Worm (Caenorhabditis elegans): ENCODE data around the gene zmp-3.

DNA sequence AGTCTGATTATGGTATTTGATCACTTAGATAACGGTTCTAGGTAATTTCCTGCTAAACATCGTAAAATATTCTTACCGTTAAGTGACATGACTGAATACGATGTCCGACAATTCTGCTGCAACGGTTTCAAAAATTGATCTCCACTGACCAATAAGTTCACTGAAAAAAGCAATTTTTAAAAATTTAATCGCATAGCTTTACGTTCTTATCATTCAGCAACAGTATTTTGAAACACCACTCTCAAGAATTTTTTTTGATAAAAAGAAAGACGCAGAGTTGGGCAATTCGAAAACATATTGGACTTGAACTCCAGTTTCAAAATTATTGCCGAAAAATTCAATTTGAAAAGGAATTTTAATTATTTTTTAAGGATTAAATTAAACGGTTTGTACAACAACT is 18.1 kb upstream of the zmp-3 start, which contains the start of gene C31B8.12:
- TF ChIP-seq hnd-1 (tag; optimal IDR thresholded peaks at IDR 0.05) (no peak), ama-1 (optimal IDR thresholded peaks at IDR 0.05) (no peak), tra-4 (tag; optimal IDR thresholded peaks at IDR 0.05) (no peak), sea-1 (GFP tag; conservative IDR thresholded peaks at IDR 0.05) (no peak), aly-1 (tag; optimal IDR thresholded peaks at IDR 0.05) (no peak), B0310.2 (tag; optimal IDR thresholded peaks at IDR 0.05) (no peak), tbx-37 (GFP tag; conservative IDR thresholded peaks at IDR 0.05) (no peak), flt-1 (GFP tag; IDR thresholded peaks at IDR 0.05) (no peak)

All from whole organism, early embryonic.